Worm (Caenorhabditis elegans) whole organism, L3 larva: ENCODE results near the gene sre-46.

Source experiments
- R02D3.7 ChIP-seq: fragments of 150-350 bp; optimal IDR thresholded peaks from 2 replicates; lab custom pipeline; 2014; ENCODE audit warnings: missing biosample characterization, missing genetic modification characterization
- ZK546.5 ChIP-seq: sonication (generic microtip); optimal IDR thresholded peaks from 2 replicates; lab custom pipeline; 2017; ENCODE audit warnings: missing biosample characterization, missing genetic modification characterization
- aly-2 ChIP-seq: fragments of 150-350 bp; optimal IDR thresholded peaks from 2 replicates; lab custom pipeline; 2014; ENCODE audit warnings: missing biosample characterization, missing genetic modification characterization
- ceh-16 ChIP-seq: sonication (generic microtip); optimal IDR thresholded peaks from 2 replicates; lab custom pipeline; 2017; ENCODE audit warnings: missing biosample characterization, missing genetic modification characterization
- ceh-28 ChIP-seq: fragments of 150-350 bp; optimal IDR thresholded peaks from 2 replicates; lab custom pipeline; 2014; ENCODE audit warnings: missing biosample characterization, missing genetic modification reagents, missing genetic modification characterization
- ceh-82 ChIP-seq: fragments of 150-350 bp; optimal IDR thresholded peaks from 2 replicates; lab custom pipeline; 2014; ENCODE audit warnings: missing biosample characterization, missing genetic modification characterization
- daf-12 ChIP-seq: fragments of 150-350 bp; optimal IDR thresholded peaks from 2 replicates; lab custom pipeline; 2014; ENCODE audit warnings: missing biosample characterization, missing genetic modification reagents, missing genetic modification characterization
- egl-27 ChIP-seq: sonication (generic microtip); optimal IDR thresholded peaks from 4 replicates; lab custom pipeline; 2017; ENCODE audit warnings: missing biosample characterization, missing genetic modification reagents, missing genetic modification characterization
- elt-2 ChIP-seq: sonication (generic microtip); optimal IDR thresholded peaks from 2 replicates; lab custom pipeline; 2016; ENCODE audit warnings: missing genetic modification reagents, mild to moderate bottlenecking, missing genetic modification characterization, missing compliant biosample characterization
- elt-3 ChIP-seq, 3 experiments: fragments of 150-350 bp in 1 of 3; sonication (generic microtip) in 2 of 3; optimal IDR thresholded peaks; 2 replicates in 2 of 3; 4 replicates in 1 of 3; lab custom pipeline; 2014 to 2017; ENCODE audit warnings: missing biosample characterization in 3 of 3, missing genetic modification characterization in 3 of 3
- eor-1 ChIP-seq, 2 experiments: fragments of 150-350 bp; optimal IDR thresholded peaks; 2 replicates each; lab custom pipeline; 2014 to 2018; ENCODE audit warnings: missing biosample characterization in 2 of 2, missing genetic modification characterization in 2 of 2
- fkh-10 ChIP-seq: sonication (generic microtip); optimal IDR thresholded peaks from 2 replicates; lab custom pipeline; 2017; ENCODE audit warnings: missing biosample characterization, missing genetic modification reagents, missing genetic modification characterization
- fkh-2 ChIP-seq: fragments of 150-350 bp; optimal IDR thresholded peaks from 2 replicates; lab custom pipeline; 2014; ENCODE audit warnings: missing biosample characterization, missing genetic modification reagents, missing genetic modification characterization
- fos-1 ChIP-seq: fragments of 150-350 bp; optimal IDR thresholded peaks from 2 replicates; lab custom pipeline; 2014; ENCODE audit warnings: missing biosample characterization, missing genetic modification characterization
- hmg-11 ChIP-seq: sonication (generic microtip); optimal IDR thresholded peaks from 2 replicates; lab custom pipeline; 2016; ENCODE audit warnings: missing genetic modification characterization, missing compliant biosample characterization
- jun-1 ChIP-seq: fragments of 150-350 bp; optimal IDR thresholded peaks from 2 replicates; lab custom pipeline; 2014; ENCODE audit warnings: missing biosample characterization, missing genetic modification reagents, missing genetic modification characterization
- lin-15B ChIP-seq: fragments of 150-350 bp; optimal IDR thresholded peaks from 2 replicates; lab custom pipeline; 2014; ENCODE audit warnings: missing biosample characterization, missing genetic modification characterization
- mdl-1 ChIP-seq: fragments of 150-350 bp; optimal IDR thresholded peaks from 2 replicates; lab custom pipeline; 2014; ENCODE audit warnings: missing biosample characterization, missing genetic modification characterization
- mml-1 ChIP-seq: fragments of 150-350 bp; sonication (generic microtip); optimal IDR thresholded peaks from 3 replicates; lab custom pipeline; 2014; ENCODE audit warnings: missing biosample characterization, missing genetic modification characterization
- nfya-1 ChIP-seq: sonication (generic microtip); optimal IDR thresholded peaks from 2 replicates; lab custom pipeline; 2017; ENCODE audit warnings: missing genetic modification characterization, mild to moderate bottlenecking, missing compliant biosample characterization, antibody characterized with exemption, moderate library complexity; ENCODE audit not compliant: insufficient read depth
- nhr-11 ChIP-seq: fragments of 150-350 bp; optimal IDR thresholded peaks from 2 replicates; lab custom pipeline; 2014; ENCODE audit warnings: missing biosample characterization, missing genetic modification characterization
- nhr-23 ChIP-seq: fragments of 150-350 bp; optimal IDR thresholded peaks from 2 replicates; lab custom pipeline; 2014; ENCODE audit warnings: missing biosample characterization, missing genetic modification reagents, missing genetic modification characterization
- nhr-237 ChIP-seq: fragments of 150-350 bp; optimal IDR thresholded peaks from 2 replicates; lab custom pipeline; 2014; ENCODE audit warnings: missing biosample characterization, missing genetic modification characterization
- nhr-25 ChIP-seq: sonication (generic microtip); optimal IDR thresholded peaks from 2 replicates; lab custom pipeline; 2017; ENCODE audit warnings: missing biosample characterization, missing genetic modification characterization
- nhr-28 ChIP-seq: fragments of 150-350 bp; optimal IDR thresholded peaks from 2 replicates; lab custom pipeline; 2014; ENCODE audit warnings: missing biosample characterization, missing genetic modification characterization
- nhr-43 ChIP-seq: sonication (generic microtip); optimal IDR thresholded peaks from 2 replicates; lab custom pipeline; 2016; ENCODE audit warnings: mild to moderate bottlenecking, missing genetic modification characterization, missing compliant biosample characterization; ENCODE audit not compliant: poor library complexity, severe bottlenecking
- nhr-67 ChIP-seq: fragments of 150-350 bp; optimal IDR thresholded peaks from 2 replicates; lab custom pipeline; 2014; ENCODE audit warnings: missing biosample characterization, missing genetic modification characterization
- nhr-76 ChIP-seq: fragments of 150-350 bp; sonication (generic microtip); optimal IDR thresholded peaks from 5 replicates; lab custom pipeline; 2014; ENCODE audit warnings: missing biosample characterization, missing genetic modification characterization
- pha-4 ChIP-seq: fragments of 150-350 bp; optimal IDR thresholded peaks from 2 replicates; lab custom pipeline; 2014; ENCODE audit warnings: missing biosample characterization, missing genetic modification reagents, missing genetic modification characterization
- pqm-1 ChIP-seq: fragments of 150-350 bp; optimal IDR thresholded peaks from 2 replicates; lab custom pipeline; 2017; ENCODE audit warnings: missing biosample characterization, missing genetic modification characterization, inconsistent platforms
- skn-1 ChIP-seq: fragments of 150-350 bp; optimal IDR thresholded peaks from 2 replicates; lab custom pipeline; 2014; ENCODE audit warnings: missing biosample characterization, missing genetic modification characterization
- snpc-4 ChIP-seq: fragments of 150-350 bp; optimal IDR thresholded peaks from 2 replicates; lab custom pipeline; 2014; ENCODE audit warnings: missing biosample characterization, missing genetic modification characterization
- tbx-2 ChIP-seq: sonication (generic microtip); optimal IDR thresholded peaks from 2 replicates; lab custom pipeline; 2016; ENCODE audit warnings: mild to moderate bottlenecking, missing genetic modification characterization, missing compliant biosample characterization
- unc-39 ChIP-seq: sonication (generic microtip); optimal IDR thresholded peaks from 4 replicates; lab custom pipeline; 2017; ENCODE audit warnings: missing biosample characterization, missing genetic modification characterization
- unc-62 ChIP-seq: fragments of 150-350 bp; sonication (generic microtip); optimal IDR thresholded peaks from 4 replicates; lab custom pipeline; 2014; ENCODE audit warnings: missing biosample characterization, missing genetic modification reagents, missing genetic modification characterization
- zag-1 ChIP-seq: fragments of 150-350 bp; optimal IDR thresholded peaks from 2 replicates; lab custom pipeline; 2014; ENCODE audit warnings: missing biosample characterization, missing genetic modification characterization
- ztf-4 ChIP-seq: fragments of 150-350 bp; optimal IDR thresholded peaks from 2 replicates; lab custom pipeline; 2014; ENCODE audit warnings: missing biosample characterization, missing genetic modification characterization

sre-46 gene

ce11 chrII:13725793-13726192 lies 4.7 kb upstream of the sre-46 start, which contains the start of the genes Y54G9A.7 and bub-3:
TSS of gene Y54G9A.7 (minus strand) at chrII:13725799.
TSS of gene bub-3 (plus strand) at chrII:13726062.
- TF ChIP-seq daf-12 (tag; lab: Kevin White, UChicago), result no peak
- TF ChIP-seq tbx-2, result no peak
- no peak for TF ChIP-seq zag-1 (tag; lab: Kevin White, UChicago)
- no peak for TF ChIP-seq ztf-4 (tag; lab: Kevin White, UChicago)
- TF ChIP-seq nhr-11, result no peak
- TF ChIP-seq nhr-28 (tag; lab: Kevin White, UChicago), result no peak
- no peak for TF ChIP-seq ceh-28 (tag; lab: Kevin White, UChicago)
- TF ChIP-seq pha-4 (tag; lab: Kevin White, UChicago), result peak; percentile 42
- TF ChIP-seq nhr-25 (tag; lab: Kevin White, UChicago), result no peak
- TF ChIP-seq nfya-1, result peak; percentile 36
- no peak for TF ChIP-seq unc-39 (tag; lab: Kevin White, UChicago)
- TF ChIP-seq eor-1 (tag; optimal IDR thresholded peaks at IDR 0.05; lab: Kevin White, UChicago), result no peak
- no peak for TF ChIP-seq elt-3 (tag; optimal IDR thresholded peaks at IDR 0.05; lab: Kevin White, UChicago)
- TF ChIP-seq nhr-76 (tag; lab: Kevin White, UChicago), result no peak
- peak; percentile 33 for TF ChIP-seq lin-15B (tag; lab: Kevin White, UChicago)
- no peak for TF ChIP-seq fos-1
- no peak for TF ChIP-seq R02D3.7 (tag; lab: Kevin White, UChicago)
- no peak for TF ChIP-seq snpc-4 (tag; lab: Kevin White, UChicago)
- no peak for TF ChIP-seq unc-62
- TF ChIP-seq mdl-1, result no peak
- TF ChIP-seq skn-1 (tag; lab: Kevin White, UChicago), result no peak
- TF ChIP-seq hmg-11 (tag; lab: Kevin White, UChicago), result peak; percentile 65
- no peak for TF ChIP-seq fkh-2 (tag; lab: Kevin White, UChicago)
- no peak for TF ChIP-seq ceh-16 (tag; lab: Kevin White, UChicago)
- TF ChIP-seq nhr-43 (tag; lab: Kevin White, UChicago), result no peak
- no peak for TF ChIP-seq egl-27
- no peak for TF ChIP-seq ceh-82 (tag; lab: Kevin White, UChicago)
- TF ChIP-seq, all 47 proteins: peak for 4

- TF ChIP-seq nfya-1 (no peak), fkh-10 (GFP tag; lab: Kevin White, UChicago) (no peak), nhr-43 (tag; lab: Kevin White, UChicago) (no peak), nhr-25 (tag; lab: Kevin White, UChicago) (no peak), unc-62 (no peak), elt-2 (no peak), nhr-76 (tag; lab: Kevin White, UChicago) (no peak), aly-2 (no peak), lin-15B (tag; lab: Kevin White, UChicago) (no peak), nhr-67 (tag; lab: Kevin White, UChicago) (no peak), unc-39 (tag; lab: Kevin White, UChicago) (no peak)
These were observed 2.6 kb upstream of the sre-46 start for ce11 chrII:13723754-13724153.

DNA sequence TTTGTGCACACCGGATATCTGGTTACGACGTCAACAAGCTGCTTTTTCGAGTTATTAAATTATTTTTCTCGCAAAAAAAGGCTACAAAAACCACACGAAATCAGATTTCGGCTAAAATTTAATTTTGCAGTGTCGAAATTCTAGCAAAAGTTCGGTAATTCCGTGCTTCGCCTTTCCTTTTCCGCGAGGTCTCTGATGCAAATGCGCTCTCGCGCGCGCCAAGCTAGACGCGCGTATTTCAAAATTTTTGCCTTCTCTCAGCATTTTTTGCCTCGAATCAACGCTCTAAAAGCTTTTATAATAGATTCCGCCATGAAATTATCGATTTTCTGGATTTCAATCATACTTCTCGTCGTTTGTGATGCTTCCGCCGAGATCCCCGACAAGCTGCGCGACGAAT lies 1.6 kb upstream of the sre-46 start, which contains the start of gene Y54G9A.5:
Gene Y54G9A.5 (plus strand): TSS at position 245 of the 400 bp plus-strand sequence.
- TF ChIP-seq ZK546.5 (tag; lab: Kevin White, UChicago) (no peak), jun-1 (tag; lab: Kevin White, UChicago) (no peak), nhr-67 (tag; lab: Kevin White, UChicago) (no peak), nfya-1 (no peak), R02D3.7 (tag; lab: Kevin White, UChicago) (no peak), skn-1 (tag; lab: Kevin White, UChicago) (no peak)

ce11 chrII:13720650-13721049 lies 468 bp downstream of the sre-46 start:
- TF ChIP-seq unc-62 (no peak), lin-15B (tag; lab: Kevin White, UChicago) (no peak), ZK546.5 (tag; lab: Kevin White, UChicago) (no peak), fkh-10 (GFP tag; lab: Kevin White, UChicago) (no peak), skn-1 (tag; lab: Kevin White, UChicago) (no peak), mml-1 (tag; lab: Kevin White, UChicago) (no peak), egl-27 (no peak), fkh-2 (tag; lab: Kevin White, UChicago) (no peak), pqm-1 (tag; lab: Kevin White, UChicago) (no peak), nhr-28 (tag; lab: Kevin White, UChicago) (no peak), nhr-237 (tag; lab: Kevin White, UChicago) (no peak), R02D3.7 (tag; lab: Kevin White, UChicago) (no peak), mdl-1 (no peak), elt-2 (no peak), zag-1 (tag; lab: Kevin White, UChicago) (no peak), nhr-23 (tag; lab: Kevin White, UChicago) (no peak), elt-3 (tag; optimal IDR thresholded peaks at IDR 0.05; lab: Kevin White, UChicago) (no peak)
